Worm (Caenorhabditis elegans) whole organism, L1 larva: ENCODE data around the gene F38B7.10.

Experiments used
- C04F5.9 ChIP-seq: sonication (generic microtip); optimal IDR thresholded peaks from 2 replicates; lab custom pipeline; 2016; ENCODE audit warnings: missing genetic modification characterization, missing compliant biosample characterization
- aly-2 ChIP-seq: fragments of 150-350 bp; optimal IDR thresholded peaks from 2 replicates; lab custom pipeline; 2014; ENCODE audit warnings: missing biosample characterization, missing genetic modification characterization
- egl-27 ChIP-seq, 2 experiments: fragments of 150-350 bp in 1 of 2; sonication (generic microtip); optimal IDR thresholded peaks; 3 replicates each; lab custom pipeline; 2017 to 2018; ENCODE audit warnings: missing biosample characterization in 2 of 2, missing genetic modification characterization in 2 of 2, missing genetic modification reagents in 2 of 2
- lin-15B ChIP-seq: fragments of 150-350 bp; sonication (generic microtip); optimal IDR thresholded peaks from 3 replicates; lab custom pipeline; 2014; ENCODE audit warnings: missing biosample characterization, missing genetic modification characterization
- nhr-12 ChIP-seq: sonication (generic microtip); optimal IDR thresholded peaks from 2 replicates; lab custom pipeline; 2017; ENCODE audit warnings: missing biosample characterization, missing genetic modification characterization
- nhr-237 ChIP-seq: fragments of 150-350 bp; optimal IDR thresholded peaks from 2 replicates; lab custom pipeline; 2014; ENCODE audit warnings: missing biosample characterization, missing genetic modification characterization
- snpc-4 ChIP-seq: fragments of 150-350 bp; optimal IDR thresholded peaks from 2 replicates; lab custom pipeline; 2014; ENCODE audit warnings: missing biosample characterization, missing genetic modification characterization
- unc-62 ChIP-seq: fragments of 150-350 bp; optimal IDR thresholded peaks from 2 replicates; lab custom pipeline; 2014; ENCODE audit warnings: missing biosample characterization, missing genetic modification reagents, missing genetic modification characterization
- unc-86 ChIP-seq: sonication (generic microtip); optimal IDR thresholded peaks from 2 replicates; lab custom pipeline; 2016; ENCODE audit warnings: missing genetic modification characterization, missing compliant biosample characterization
- ztf-11 ChIP-seq, 2 experiments: sonication (generic microtip); optimal IDR thresholded peaks; 2 replicates each; lab custom pipeline; 2016 to 2017; ENCODE audit warnings: missing genetic modification characterization in 2 of 2, missing biosample characterization in 1 of 2, missing compliant biosample characterization in 1 of 2

- TF ChIP-seq nhr-12 (tag; lab: Kevin White, UChicago), result no peak
- no peak for TF ChIP-seq unc-62 (GFP tag; lab: Kevin White, UChicago)
- TF ChIP-seq nhr-237 (tag; lab: Kevin White, UChicago), result no peak
- TF ChIP-seq lin-15B, result no peak
- no peak for TF ChIP-seq C04F5.9 (tag; lab: Kevin White, UChicago)
- TF ChIP-seq aly-2 (tag; lab: Kevin White, UChicago), result no peak
- TF ChIP-seq unc-86, result no peak
- TF ChIP-seq snpc-4 (tag; lab: Kevin White, UChicago), result no peak
- TF ChIP-seq ztf-11 (tag; optimal IDR thresholded peaks at IDR 0.05; lab: Kevin White, UChicago), result no peak
- no peak for TF ChIP-seq egl-27 (tag; optimal IDR thresholded peaks at IDR 0.05; lab: Kevin White, UChicago)
Observed at ce11 chrV:11583212-11583611, 37.9 kb downstream of the F38B7.10 start, which contains the start of gene srx-88.
